Worm (Caenorhabditis elegans) whole organism, L4/young adult: ENCODE results near the gene srr-10.

Experiments
- W03F9.2 ChIP-seq: fragments of 150-350 bp; optimal IDR thresholded peaks from 2 replicates; lab custom pipeline; 2014; ENCODE audit warnings: missing biosample characterization, missing genetic modification characterization
- dao-5 ChIP-seq: sonication (generic microtip); optimal IDR thresholded peaks from 2 replicates; lab custom pipeline; 2016; ENCODE audit warnings: missing genotype, missing genetic modification characterization, moderate library complexity, missing compliant biosample characterization
- him-1 ChIP-seq: sonication (generic microtip); optimal IDR thresholded peaks from 2 replicates; lab custom pipeline; 2016; ENCODE audit warnings: missing genotype, missing genetic modification reagents, missing genetic modification characterization, missing compliant biosample characterization

DNA sequence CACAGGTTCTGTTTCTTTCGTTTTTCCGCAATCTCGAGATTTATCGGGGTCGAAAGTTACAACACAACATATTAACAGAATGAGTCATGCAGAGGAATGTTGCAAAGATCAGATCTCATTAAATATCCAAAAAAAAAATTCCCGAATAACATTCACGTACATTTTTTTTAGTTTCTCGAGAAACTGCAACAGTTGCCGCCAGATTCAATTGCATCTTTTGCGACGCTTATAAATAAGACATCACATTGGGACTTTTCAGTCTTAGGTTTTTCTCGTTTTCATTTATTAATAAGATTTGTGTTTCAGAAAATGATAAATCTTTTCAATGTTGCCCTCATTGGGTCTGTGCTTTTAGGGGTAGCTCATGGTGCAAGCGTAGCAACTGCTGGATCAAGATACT is 21.7 kb upstream of the srr-10 start, which contains the start of gene ZK105.1:
- TF ChIP-seq him-1 (tag; lab: Kevin White, UChicago), result no peak
- TF ChIP-seq dao-5, result no peak
- no peak for TF ChIP-seq W03F9.2 (tag; lab: Kevin White, UChicago)
